Worm (Caenorhabditis elegans) whole organism, L1 larva: ENCODE measurements around the gene C07C7.3.

Source experiments
- F16B12.6 ChIP-seq: fragments of 150-350 bp; optimal IDR thresholded peaks from 2 replicates; lab custom pipeline; 2014; ENCODE audit warnings: missing biosample characterization, missing genetic modification characterization
- aha-1 ChIP-seq: fragments of 150-350 bp; optimal IDR thresholded peaks from 2 replicates; lab custom pipeline; 2014; ENCODE audit warnings: missing biosample characterization, missing genetic modification characterization
- aly-2 ChIP-seq: fragments of 150-350 bp; optimal IDR thresholded peaks from 2 replicates; lab custom pipeline; 2014; ENCODE audit warnings: missing biosample characterization, missing genetic modification characterization
- blmp-1 ChIP-seq: fragments of 150-350 bp; optimal IDR thresholded peaks from 2 replicates; lab custom pipeline; 2014; ENCODE audit warnings: missing biosample characterization, missing genetic modification characterization
- ceh-63 ChIP-seq: fragments of 200-800 bp; sonication (Bioruptor generic); optimal IDR thresholded peaks from 2 replicates; lab custom pipeline; 2018; ENCODE audit warnings: mild to moderate bottlenecking, missing genetic modification characterization, missing compliant biosample characterization
- ceh-82 ChIP-seq, 3 experiments: fragments of 150-350 bp in 1 of 3; sonication (generic microtip) in 2 of 3; optimal IDR thresholded peaks; 2 replicates each; lab custom pipeline; 2014 to 2017; ENCODE audit warnings: missing biosample characterization in 3 of 3, missing genetic modification characterization in 3 of 3
- ceh-88 ChIP-seq: fragments of 200-800 bp; sonication (Bioruptor generic); IDR thresholded peaks from 2 replicates; pipeline ENCODE4 v1.3.6; 2022; ENCODE audit warnings: missing genetic modification characterization, missing compliant biosample characterization
- dpl-1 ChIP-seq, 3 experiments: fragments of 150-350 bp in 2 of 3; sonication (generic microtip) in 1 of 3; optimal IDR thresholded peaks; 2 replicates each; lab custom pipeline; 2014 to 2017; ENCODE audit warnings: missing biosample characterization in 3 of 3, missing genetic modification characterization in 3 of 3, missing genetic modification reagents in 3 of 3
- dsc-1 ChIP-seq: sonication (generic microtip); optimal IDR thresholded peaks from 2 replicates; lab custom pipeline; 2016; ENCODE audit warnings: mild to moderate bottlenecking, missing genetic modification characterization, missing compliant biosample characterization
- efl-1 ChIP-seq, 4 experiments: fragments of 150-350 bp; optimal IDR thresholded peaks in 3 of 4; peaks in 1 of 4; 1 replicate in 1 of 4; 2 replicates in 3 of 4; lab custom pipeline; 2014; ENCODE audit warnings: missing biosample characterization in 2 of 4, missing genetic modification characterization in 2 of 4, missing genetic modification reagents in 2 of 4
- egl-27 ChIP-seq, 2 experiments: fragments of 150-350 bp in 1 of 2; sonication (generic microtip); optimal IDR thresholded peaks; 3 replicates each; lab custom pipeline; 2017 to 2018; ENCODE audit warnings: missing biosample characterization in 2 of 2, missing genetic modification characterization in 2 of 2, missing genetic modification reagents in 2 of 2
- fkh-10 ChIP-seq: sonication (generic microtip); optimal IDR thresholded peaks from 2 replicates; lab custom pipeline; 2017; ENCODE audit warnings: missing biosample characterization, missing genetic modification reagents, missing genetic modification characterization
- fkh-8 ChIP-seq: sonication (generic microtip); optimal IDR thresholded peaks from 2 replicates; lab custom pipeline; 2016; ENCODE audit warnings: mild to moderate bottlenecking, missing genetic modification characterization, missing compliant biosample characterization
- isw-1 ChIP-seq: fragments of 200-800 bp; sonication (Bioruptor generic); IDR thresholded peaks from 2 replicates; pipeline ENCODE4 v1.3.6; 2022; ENCODE audit warnings: missing genetic modification characterization, missing compliant biosample characterization
- jun-1 ChIP-seq: fragments of 150-350 bp; optimal IDR thresholded peaks from 2 replicates; lab custom pipeline; 2014; ENCODE audit warnings: missing biosample characterization, missing genetic modification reagents, missing genetic modification characterization
- lin-13 ChIP-seq: fragments of 150-350 bp; optimal IDR thresholded peaks from 2 replicates; lab custom pipeline; 2014; ENCODE audit warnings: missing biosample characterization, missing genetic modification reagents, missing genetic modification characterization
- lin-14 ChIP-seq: fragments of 200-800 bp; sonication (Bioruptor generic); optimal IDR thresholded peaks from 2 replicates; lab custom pipeline; 2018; ENCODE audit warnings: mild to moderate bottlenecking, missing genetic modification characterization, moderate library complexity, missing compliant biosample characterization
- lin-15B ChIP-seq: fragments of 150-350 bp; sonication (generic microtip); optimal IDR thresholded peaks from 3 replicates; lab custom pipeline; 2014; ENCODE audit warnings: missing biosample characterization, missing genetic modification characterization
- lin-35 ChIP-seq, 2 experiments: fragments of 150-350 bp; optimal IDR thresholded peaks; 2 replicates each; lab custom pipeline; 2014; ENCODE audit warnings: missing biosample characterization in 2 of 2, missing genetic modification characterization in 2 of 2, missing genetic modification reagents in 2 of 2
- lin-39 ChIP-seq: fragments of 150-350 bp; optimal IDR thresholded peaks from 2 replicates; lab custom pipeline; 2014; ENCODE audit warnings: missing biosample characterization, missing genetic modification reagents, missing genetic modification characterization
- lsy-2 ChIP-seq, 2 experiments: fragments of 150-350 bp; optimal IDR thresholded peaks; 2 replicates each; lab custom pipeline; 2014; ENCODE audit warnings: missing biosample characterization in 2 of 2, missing genetic modification characterization in 2 of 2
- mdl-1 ChIP-seq, 2 experiments: fragments of 150-350 bp; optimal IDR thresholded peaks; 2 replicates each; lab custom pipeline; 2014 to 2017; ENCODE audit warnings: missing biosample characterization in 2 of 2, missing genetic modification characterization in 2 of 2, inconsistent platforms in 1 of 2
- mep-1 ChIP-seq: fragments of 150-350 bp; optimal IDR thresholded peaks from 2 replicates; lab custom pipeline; 2014; ENCODE audit warnings: missing biosample characterization, missing genetic modification characterization
- nhr-11 ChIP-seq: fragments of 150-350 bp; optimal IDR thresholded peaks from 2 replicates; lab custom pipeline; 2014; ENCODE audit warnings: missing biosample characterization, missing genetic modification characterization
- nhr-20 ChIP-seq: sonication (generic microtip); optimal IDR thresholded peaks from 2 replicates; lab custom pipeline; 2016; ENCODE audit warnings: mild to moderate bottlenecking, missing genetic modification characterization, missing compliant biosample characterization
- nhr-71 ChIP-seq: sonication (generic microtip); optimal IDR thresholded peaks from 2 replicates; lab custom pipeline; 2016; ENCODE audit warnings: mild to moderate bottlenecking, missing genetic modification characterization, moderate library complexity, missing compliant biosample characterization
- nhr-77 ChIP-seq: fragments of 150-350 bp; optimal IDR thresholded peaks from 2 replicates; lab custom pipeline; 2014; ENCODE audit warnings: missing biosample characterization, missing genetic modification characterization
- nhr-85 ChIP-seq: sonication (generic microtip); peaks from one replicate; lab custom pipeline; 2016; ENCODE audit warnings: missing genetic modification characterization, inconsistent platforms, missing compliant biosample characterization
- nhr-90 ChIP-seq: sonication (generic microtip); optimal IDR thresholded peaks from 2 replicates; lab custom pipeline; 2016; ENCODE audit warnings: mild to moderate bottlenecking, missing genetic modification characterization, missing compliant biosample characterization; ENCODE audit not compliant: poor library complexity
- rnt-1 ChIP-seq: sonication (generic microtip); optimal IDR thresholded peaks from 2 replicates; lab custom pipeline; 2016; ENCODE audit warnings: mild to moderate bottlenecking, missing genetic modification characterization, moderate library complexity, missing compliant biosample characterization
- skn-1 ChIP-seq: fragments of 150-350 bp; optimal IDR thresholded peaks from 2 replicates; lab custom pipeline; 2014; ENCODE audit warnings: missing biosample characterization, missing genetic modification characterization
- snpc-4 ChIP-seq: fragments of 150-350 bp; optimal IDR thresholded peaks from 2 replicates; lab custom pipeline; 2014; ENCODE audit warnings: missing biosample characterization, missing genetic modification characterization
- snu-23 ChIP-seq: sonication (generic microtip); optimal IDR thresholded peaks from 2 replicates; lab custom pipeline; 2016; ENCODE audit warnings: missing genetic modification characterization, missing compliant biosample characterization
- sox-4 ChIP-seq: sonication (generic microtip); optimal IDR thresholded peaks from 2 replicates; lab custom pipeline; 2016; ENCODE audit warnings: missing genetic modification characterization, missing compliant biosample characterization
- sup-37 ChIP-seq: fragments of 200-800 bp; sonication (Bioruptor generic); optimal IDR thresholded peaks from 2 replicates; lab custom pipeline; 2018; ENCODE audit warnings: mild to moderate bottlenecking, missing genetic modification characterization, missing compliant biosample characterization
- swsn-7 ChIP-seq: sonication (generic microtip); optimal IDR thresholded peaks from 2 replicates; lab custom pipeline; 2016; ENCODE audit warnings: missing genetic modification characterization, missing compliant biosample characterization
- tbx-2 ChIP-seq: sonication (generic microtip); optimal IDR thresholded peaks from 2 replicates; lab custom pipeline; 2016; ENCODE audit warnings: missing genetic modification characterization, missing compliant biosample characterization
- unc-130 ChIP-seq: fragments of 150-350 bp; optimal IDR thresholded peaks from 2 replicates; lab custom pipeline; 2017; ENCODE audit warnings: missing biosample characterization, missing genetic modification characterization, inconsistent platforms
- unc-30 ChIP-seq: sonication (generic microtip); optimal IDR thresholded peaks from 2 replicates; lab custom pipeline; 2017; ENCODE audit warnings: missing biosample characterization, missing genetic modification characterization
- unc-86 ChIP-seq: sonication (generic microtip); optimal IDR thresholded peaks from 2 replicates; lab custom pipeline; 2016; ENCODE audit warnings: missing genetic modification characterization, missing compliant biosample characterization
- vab-15 ChIP-seq: sonication (generic microtip); optimal IDR thresholded peaks from 2 replicates; lab custom pipeline; 2017; ENCODE audit warnings: missing genotype, mild to moderate bottlenecking, missing genetic modification characterization, missing compliant biosample characterization
- xbp-1 ChIP-seq: sonication (generic microtip); optimal IDR thresholded peaks from 2 replicates; lab custom pipeline; 2016; ENCODE audit warnings: missing genetic modification characterization, missing compliant biosample characterization
- zip-4 ChIP-seq: fragments of 200-800 bp; sonication (Bioruptor generic); optimal IDR thresholded peaks from 2 replicates; lab custom pipeline; 2018; ENCODE audit warnings: mild to moderate bottlenecking, missing genetic modification characterization, moderate library complexity, missing compliant biosample characterization
- ztf-11 ChIP-seq, 2 experiments: sonication (generic microtip); optimal IDR thresholded peaks; 2 replicates each; lab custom pipeline; 2016 to 2017; ENCODE audit warnings: missing genetic modification characterization in 2 of 2, missing biosample characterization in 1 of 2, missing compliant biosample characterization in 1 of 2

Gene C07C7.3

DNA sequence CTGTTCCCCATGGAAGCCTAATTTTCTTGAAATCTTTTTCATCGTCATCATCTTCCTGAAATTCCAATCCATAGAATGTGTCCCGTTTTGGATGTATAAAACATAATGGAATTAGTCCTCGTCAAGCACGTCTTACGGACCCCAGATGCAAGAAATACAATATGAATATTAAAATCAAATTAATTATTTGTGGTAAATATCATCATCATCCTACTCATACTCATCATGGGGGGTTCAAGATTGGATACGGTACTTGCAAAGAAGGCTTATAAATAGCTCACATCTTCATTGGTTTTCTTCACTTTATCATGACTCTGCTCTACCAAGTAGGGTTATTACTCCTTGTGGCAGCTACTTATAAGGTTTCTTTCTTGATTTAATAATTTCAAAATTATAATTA lies 21.4 kb upstream of the C07C7.3 start, which contains the start of gene flp-1:
Gene flp-1 (plus strand): TSS at position 301 of the 400 bp plus-strand sequence.
- no peak for TF ChIP-seq snpc-4

DNA sequence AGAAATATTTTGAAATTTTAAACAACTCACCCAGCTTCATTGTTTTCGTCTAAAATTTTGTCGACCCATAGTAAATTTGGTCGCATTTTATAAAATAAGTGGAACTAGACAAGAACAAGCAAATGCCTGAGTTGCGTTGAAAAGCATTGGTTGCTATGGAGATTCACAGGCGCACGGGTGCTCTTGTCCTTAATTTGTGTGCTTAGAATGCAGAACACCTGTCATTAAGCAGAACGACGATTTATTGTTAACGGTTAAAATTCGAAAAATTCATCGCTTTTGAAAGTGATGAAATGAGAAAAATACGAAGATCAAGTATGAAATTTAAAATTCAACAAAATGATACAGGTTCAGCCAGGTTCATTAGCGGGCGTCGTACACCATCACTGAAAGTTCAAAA lies 19.7 kb upstream of the C07C7.3 start, which contains the start of gene daf-10:
Gene daf-10 (minus strand): TSS at position 101 of the 400 bp plus-strand sequence.
- no peak for TF ChIP-seq sox-4 (tag; lab: Kevin White, UChicago)
- no peak for TF ChIP-seq efl-1 (optimal IDR thresholded peaks at IDR 0.05; lab: Kevin White, UChicago)
- peak in 1 of 2 experiments; percentile 43 for TF ChIP-seq efl-1 (GFP tag; optimal IDR thresholded peaks at IDR 0.05 in 1 of 2; lab: Kevin White, UChicago)
- TF ChIP-seq fkh-8 (tag; lab: Kevin White, UChicago): peak; percentile 2

DNA sequence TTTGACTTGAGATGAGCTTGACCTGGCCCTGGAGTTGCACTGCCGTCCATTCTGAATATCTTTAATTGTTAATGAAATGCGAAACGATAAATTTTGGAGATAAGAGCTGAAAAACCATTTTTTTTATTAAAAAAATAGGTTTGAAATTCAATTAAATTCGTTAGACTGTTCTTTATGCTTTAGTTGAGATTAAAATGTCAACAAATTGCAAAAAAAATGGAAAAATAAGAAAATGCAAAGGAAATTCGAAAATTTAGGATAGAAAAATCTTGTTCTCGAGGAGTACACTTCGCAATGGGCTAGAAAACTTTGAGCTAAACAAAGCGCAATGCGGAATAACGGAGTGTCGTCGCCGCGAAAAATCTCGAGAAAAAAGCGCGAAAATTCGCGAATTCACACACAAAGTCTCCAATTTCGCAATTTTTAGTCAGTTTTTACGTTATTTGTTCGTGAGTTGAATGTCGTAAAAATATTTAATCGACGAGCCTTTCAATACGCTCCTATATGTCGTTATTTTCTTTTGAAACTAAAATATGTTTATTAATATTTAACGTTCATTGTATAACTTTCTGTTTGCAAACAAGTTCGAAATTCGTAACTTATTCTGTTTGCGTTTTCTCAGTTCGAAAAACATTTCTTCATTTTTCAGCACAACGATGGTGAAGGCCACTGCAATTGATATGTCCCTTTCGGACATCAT lies 18.9 kb upstream of the C07C7.3 start, which contains the start of the genes rpb-12 and aly-2:
Gene rpb-12 (minus strand): TSS at position 51 of the 700 bp plus-strand sequence.
Gene aly-2 (plus strand): TSS at position 650 of the 700 bp plus-strand sequence.
- TF ChIP-seq jun-1 (tag; lab: Kevin White, UChicago): peak; percentile 57
- peak; percentile 30 for TF ChIP-seq lin-13
- TF ChIP-seq nhr-77 (tag; lab: Kevin White, UChicago): peak; percentile 53
- peak; percentile 62 to 76 for TF ChIP-seq lsy-2 (tag; optimal IDR thresholded peaks at IDR 0.05; lab: Kevin White, UChicago)
- no peak for TF ChIP-seq ceh-63 (GFP tag; lab: Kevin White, UChicago)
- TF ChIP-seq lin-35 (GFP tag; optimal IDR thresholded peaks at IDR 0.05; lab: Kevin White, UChicago): peak; percentile 78 to 88
- peak; percentile 39 for TF ChIP-seq F16B12.6
- peak; percentile 23 for TF ChIP-seq nhr-90 (tag; lab: Kevin White, UChicago)
- no peak for TF ChIP-seq sup-37 (GFP tag; lab: Kevin White, UChicago)
- no peak for TF ChIP-seq lin-39 (tag; lab: Kevin White, UChicago)
- peak; percentile 13 for TF ChIP-seq unc-130 (tag; lab: Kevin White, UChicago)
- peak in 2 of 3 experiments; percentile 17 to 71 for TF ChIP-seq ceh-82 (tag; optimal IDR thresholded peaks at IDR 0.05; lab: Kevin White, UChicago)
- TF ChIP-seq aly-2 (tag; lab: Kevin White, UChicago): peak; percentile 59
- TF ChIP-seq nhr-20 (tag; lab: Kevin White, UChicago): peak; percentile 57
- no peak for TF ChIP-seq aha-1 (tag; lab: Kevin White, UChicago)
- TF ChIP-seq ceh-88 (GFP tag; lab: Robert Waterston, UW): no peak
- no peak for TF ChIP-seq ztf-11 (tag; optimal IDR thresholded peaks at IDR 0.05; lab: Kevin White, UChicago)
- peak; percentile 67 for TF ChIP-seq lin-14 (GFP tag; lab: Kevin White, UChicago)
- TF ChIP-seq egl-27 (tag; optimal IDR thresholded peaks at IDR 0.05; lab: Kevin White, UChicago): no peak
- peak; percentile 55 for TF ChIP-seq fkh-8 (tag; lab: Kevin White, UChicago)
- peak; percentile 76 for TF ChIP-seq nhr-71
- peak; percentile 82 to 87 for TF ChIP-seq efl-1 (optimal IDR thresholded peaks at IDR 0.05; lab: Kevin White, UChicago)
- TF ChIP-seq efl-1 (GFP tag; optimal IDR thresholded peaks at IDR 0.05 in 1 of 2; lab: Kevin White, UChicago): peak; percentile 83 to 98
- TF ChIP-seq xbp-1: peak; percentile 51
- peak; percentile 59 for TF ChIP-seq skn-1 (tag; lab: Kevin White, UChicago)
- TF ChIP-seq snu-23: peak; percentile 74
- no peak for TF ChIP-seq nhr-11 (tag; lab: Kevin White, UChicago)
- no peak for TF ChIP-seq unc-30 (tag; lab: Kevin White, UChicago)
- TF ChIP-seq tbx-2 (tag; lab: Kevin White, UChicago): peak; percentile 62
- no peak for TF ChIP-seq unc-86
- no peak for TF ChIP-seq vab-15
- TF ChIP-seq dpl-1 (GFP tag; optimal IDR thresholded peaks at IDR 0.05; lab: Kevin White, UChicago): peak; percentile 74 to 88 (median 79)
- peak; percentile 57 for TF ChIP-seq nhr-85 (tag; lab: Kevin White, UChicago)
- TF ChIP-seq rnt-1 (tag; lab: Kevin White, UChicago): peak; percentile 78
- peak; percentile 22 for TF ChIP-seq isw-1
- TF ChIP-seq mdl-1 (tag; optimal IDR thresholded peaks at IDR 0.05; lab: Kevin White, UChicago): peak in 1 of 2 experiments; percentile 28
- peak; percentile 68 for TF ChIP-seq mep-1 (tag; lab: Kevin White, UChicago)
- peak; percentile 56 for TF ChIP-seq swsn-7 (tag; lab: Kevin White, UChicago)
- TF ChIP-seq blmp-1 (tag; lab: Kevin White, UChicago): peak; percentile 34
- TF ChIP-seq lin-15B (tag; lab: Kevin White, UChicago): peak; percentile 75
- TF ChIP-seq fkh-10 (GFP tag; lab: Kevin White, UChicago): no peak
- TF ChIP-seq dsc-1 (tag; lab: Kevin White, UChicago): peak; percentile 3
- peak; percentile 8 for TF ChIP-seq zip-4 (GFP tag; lab: Kevin White, UChicago)
